Fruit fly (Drosophila melanogaster) whole organism, pupa: ENCODE measurements around the gene CG13795.

Experiments
- CG14655 ChIP-seq: fragments of 200-800 bp; sonication (Bioruptor generic); optimal IDR thresholded peaks from 3 replicates; lab custom pipeline; 2017; ENCODE audit warnings: mild to moderate bottlenecking, missing biosample characterization, missing genetic modification reagents, missing genetic modification characterization
- CG17806 ChIP-seq: fragments of 200-800 bp; sonication (Bioruptor generic); optimal IDR thresholded peaks from 2 replicates; lab custom pipeline; 2018; ENCODE audit warnings: missing biosample characterization, mild to moderate bottlenecking, missing genetic modification characterization, moderate library complexity
- CG4496 ChIP-seq: fragments of 200-800 bp; sonication (Bioruptor generic); IDR thresholded peaks from 3 replicates; pipeline ENCODE4 v1.3.6; 2022; ENCODE audit warnings: missing biosample characterization, missing genetic modification characterization
- CG8159 ChIP-seq: fragments of 200-800 bp; sonication (Bioruptor generic); optimal IDR thresholded peaks from 3 replicates; lab custom pipeline; 2018; ENCODE audit warnings: missing biosample characterization, mild to moderate bottlenecking, missing genetic modification characterization, moderate library complexity
- CG9948 ChIP-seq: fragments of 200-800 bp; sonication (Bioruptor generic); optimal IDR thresholded peaks from 2 replicates; lab custom pipeline; 2018; ENCODE audit warnings: missing biosample characterization, mild to moderate bottlenecking, missing genetic modification characterization, moderate library complexity
- D1 ChIP-seq: fragments of 200-800 bp; sonication (Bioruptor generic); optimal IDR thresholded peaks from 2 replicates; lab custom pipeline; 2018; ENCODE audit warnings: missing biosample characterization, mild to moderate bottlenecking, missing genetic modification characterization, moderate library complexity
- EcR ChIP-seq: fragments of 200-800 bp; sonication (Bioruptor generic); optimal IDR thresholded peaks from 3 replicates; lab custom pipeline; 2019; ENCODE audit warnings: missing biosample characterization, missing genetic modification characterization, mild to moderate bottlenecking, moderate library complexity, missing genetic modification reagents
- Ets98B ChIP-seq: fragments of 200-800 bp; sonication (Bioruptor generic); IDR thresholded peaks from 2 replicates; pipeline ENCODE4 v1.3.6; 2022; ENCODE audit warnings: missing biosample characterization, missing genetic modification characterization
- Pif1B ChIP-seq: fragments of 200-800 bp; sonication (Bioruptor generic); optimal IDR thresholded peaks from 3 replicates; lab custom pipeline; 2016; ENCODE audit warnings: missing biosample characterization, missing genetic modification characterization
- fd96Ca ChIP-seq: fragments of 200-800 bp; sonication (Bioruptor generic); IDR thresholded peaks from 3 replicates; pipeline ENCODE4 v1.3.6; 2022; ENCODE audit warnings: missing biosample characterization, missing genetic modification characterization
- gl ChIP-seq: fragments of 200-800 bp; sonication (Bioruptor generic); optimal IDR thresholded peaks from 2 replicates; lab custom pipeline; 2018; ENCODE audit warnings: missing biosample characterization, mild to moderate bottlenecking, missing genetic modification characterization
- rn ChIP-seq: fragments of 200-800 bp; sonication (Bioruptor generic); IDR thresholded peaks from 2 replicates; pipeline ENCODE4 v1.3.6; 2022; ENCODE audit warnings: missing biosample characterization, missing genetic modification characterization

- TF ChIP-seq CG4496 (GFP tag; lab: Robert Waterston, UW) (no peak), Pif1B (no peak), CG17806 (no peak), EcR (no peak), CG14655 (GFP tag; lab: Kevin White, UChicago) (no peak), fd96Ca (GFP tag; lab: Robert Waterston, UW) (no peak), rn (GFP tag; lab: Robert Waterston, UW) (no peak), Ets98B (no peak), CG8159 (tag; lab: Kevin White, UChicago) (no peak), CG9948 (tag; lab: Kevin White, UChicago) (no peak), D1 (tag; lab: Kevin White, UChicago) (no peak), gl (tag; lab: Kevin White, UChicago) (no peak)
These were observed 41.2 kb upstream of the CG13795 start, which contains the start of gene CG7191 for dm6 chr2L:7767328-7767727.
